Worm (Caenorhabditis elegans): ENCODE results near the gene slc-36.1.

Gene slc-36.1

ce11 chrIII:13307107-13307506 is at the start of gene slc-36.1, which contains the start of gene klp-19:
slc-36.1 (plus strand) TSS chrIII:13307502.
klp-19 (minus strand) TSS chrIII:13307259.
- TF ChIP-seq lin-35 (GFP tag; optimal IDR thresholded peaks at IDR 0.05) (peak; percentile 86 to 87), efl-1 (optimal IDR thresholded peaks at IDR 0.05) (peak; percentile 76 to 83), efl-1 (GFP tag; optimal IDR thresholded peaks at IDR 0.05 in 1 of 2) (peak; percentile 88 to 98), dpl-1 (GFP tag; optimal IDR thresholded peaks at IDR 0.05) (peak; percentile 83 to 88 (median 84)), ces-1 (GFP tag; optimal IDR thresholded peaks at IDR 0.05) (no peak), hlh-4 (tag; optimal IDR thresholded peaks at IDR 0.05) (no peak), C04F5.9 (tag; optimal IDR thresholded peaks at IDR 0.05) (peak; percentile 30), nhr-12 (tag; optimal IDR thresholded peaks at IDR 0.05) (no peak), Y116A8C.19 (tag; optimal IDR thresholded peaks at IDR 0.05; ENCODE audit: borderline replicate concordance) (no peak), rnt-1 (tag; optimal IDR thresholded peaks at IDR 0.05) (no peak), mep-1 (tag; optimal IDR thresholded peaks at IDR 0.05) (peak; percentile 74), sox-4 (tag; optimal IDR thresholded peaks at IDR 0.05) (no peak), unc-86 (tag; optimal IDR thresholded peaks at IDR 0.05) (peak; percentile 42), ama-1 (optimal IDR thresholded peaks at IDR 0.05) (no peak), nhr-19 (GFP tag; conservative IDR thresholded peaks at IDR 0.05) (peak; percentile 19; the same call in 1 of the 2 replicates), irx-1 (tag; optimal IDR thresholded peaks at IDR 0.05) (peak; percentile 38), tbx-2 (tag; optimal IDR thresholded peaks at IDR 0.05) (peak; percentile 35), lin-14 (GFP tag; optimal IDR thresholded peaks at IDR 0.05) (no peak), dsc-1 (tag; optimal IDR thresholded peaks at IDR 0.05) (peak; percentile 42), mdl-1 (tag; optimal IDR thresholded peaks at IDR 0.05) (peak in 1 of 2 experiments; percentile 17), zag-1 (tag; optimal IDR thresholded peaks at IDR 0.05) (no peak), unc-130 (tag; optimal IDR thresholded peaks at IDR 0.05) (peak; percentile 17), ceh-63 (GFP tag; optimal IDR thresholded peaks at IDR 0.05) (no peak), nhr-47 (tag; optimal IDR thresholded peaks at IDR 0.05) (peak; percentile 60), nhr-76 (tag; optimal IDR thresholded peaks at IDR 0.05) (no peak), pag-3 (tag; optimal IDR thresholded peaks at IDR 0.05; ENCODE audit: borderline replicate concordance, insufficient read depth) (peak; percentile 22), grh-1 (GFP tag; IDR thresholded peaks at IDR 0.05) (no peak), nhr-90 (tag; optimal IDR thresholded peaks at IDR 0.05; ENCODE audit: poor library complexity) (peak; percentile 13), lin-15B (tag; optimal IDR thresholded peaks at IDR 0.05) (peak; percentile 41), elt-3 (tag; optimal IDR thresholded peaks at IDR 0.05) (no peak), nhr-71 (tag; optimal IDR thresholded peaks at IDR 0.05) (peak; percentile 67), ztf-4 (tag; optimal IDR thresholded peaks at IDR 0.05) (no peak), isw-1 (GFP tag; IDR thresholded peaks at IDR 0.05) (peak; percentile 29), hlh-17 (GFP tag; optimal IDR thresholded peaks at IDR 0.05; ENCODE audit: borderline replicate concordance) (no peak), lsy-2 (tag; optimal IDR thresholded peaks at IDR 0.05) (peak; percentile 62 to 68), mef-2 (tag; optimal IDR thresholded peaks at IDR 0.05) (no peak), skn-1 (tag; optimal IDR thresholded peaks at IDR 0.05) (peak; percentile 31), nhr-85 (tag) (peak; percentile 46), mab-9 (GFP tag; IDR thresholded peaks at IDR 0.05) (no peak; the same call in 1 of the 2 replicates), sptf-1 (tag; optimal IDR thresholded peaks at IDR 0.05) (no peak), fkh-8 (tag; optimal IDR thresholded peaks at IDR 0.05) (peak; percentile 27), tlp-1 (tag; optimal IDR thresholded peaks at IDR 0.05) (no peak), sup-37 (GFP tag; optimal IDR thresholded peaks at IDR 0.05) (no peak), snpc-4 (tag; optimal IDR thresholded peaks at IDR 0.05) (no peak), lir-3 (tag; optimal IDR thresholded peaks at IDR 0.05; ENCODE audit: poor library complexity) (no peak), snu-23 (GFP tag; optimal IDR thresholded peaks at IDR 0.05) (peak; percentile 66), egl-13 (tag; optimal IDR thresholded peaks at IDR 0.05) (no peak), blmp-1 (tag; optimal IDR thresholded peaks at IDR 0.05) (no peak), nhr-237 (tag; optimal IDR thresholded peaks at IDR 0.05) (no peak), pqm-1 (tag; optimal IDR thresholded peaks at IDR 0.05) (no peak), xbp-1 (tag; optimal IDR thresholded peaks at IDR 0.05) (peak; percentile 34), nhr-84 (tag; optimal IDR thresholded peaks at IDR 0.05) (no peak), swsn-7 (tag; optimal IDR thresholded peaks at IDR 0.05) (peak; percentile 53), lin-13 (GFP tag; optimal IDR thresholded peaks at IDR 0.05) (peak; percentile 12)

All from whole organism, L1 larva.